Worm (Caenorhabditis elegans) whole organism, midembryonic: ENCODE data around the gene F41C6.6.

Experiments used
- T22C8.4 ChIP-seq: fragments of 200-800 bp; sonication (Bioruptor generic); IDR thresholded peaks from 2 replicates; pipeline ENCODE4 v1.3.6; 2022; ENCODE audit warnings: missing genetic modification characterization, missing compliant biosample characterization
- cog-1 ChIP-seq: sonication (generic microtip); optimal IDR thresholded peaks from 2 replicates; lab custom pipeline; 2016; ENCODE audit warnings: missing genetic modification characterization, missing compliant biosample characterization
- flt-1 ChIP-seq: fragments of 200-800 bp; sonication (Bioruptor generic); IDR thresholded peaks from 2 replicates; pipeline ENCODE4 v1.3.6; 2022; ENCODE audit warnings: missing genetic modification characterization, missing compliant biosample characterization
- klf-2 ChIP-seq: fragments of 200-800 bp; sonication (Bioruptor generic); conservative IDR thresholded peaks from 2 replicates; pipeline ENCODE4 v1.3.6; 2022; ENCODE audit warnings: missing genetic modification reagents, missing genetic modification characterization, missing compliant biosample characterization
- med-1 ChIP-seq: sonication (generic microtip); optimal IDR thresholded peaks from 2 replicates; lab custom pipeline; 2017; ENCODE audit warnings: missing genetic modification characterization, mild to moderate bottlenecking, missing compliant biosample characterization, antibody characterized with exemption, missing genetic modification reagents; ENCODE audit not compliant: insufficient read depth
- ref-1 ChIP-seq: fragments of 200-800 bp; sonication (Bioruptor generic); conservative IDR thresholded peaks from 2 replicates; pipeline ENCODE4 v1.3.6; 2022; ENCODE audit warnings: missing genetic modification reagents, missing genetic modification characterization, missing compliant biosample characterization
- tab-1 ChIP-seq: fragments of 200-800 bp; sonication (Bioruptor generic); IDR thresholded peaks from 2 replicates; pipeline ENCODE4 v1.3.6; 2022; ENCODE audit warnings: missing genetic modification characterization, missing compliant biosample characterization
- ztf-23 ChIP-seq: fragments of 200-800 bp; sonication (Bioruptor generic); IDR thresholded peaks from 2 replicates; pipeline ENCODE4 v1.3.6; 2022; ENCODE audit warnings: missing genetic modification reagents, missing genetic modification characterization, missing compliant biosample characterization
- ztf-29 ChIP-seq: fragments of 200-800 bp; sonication (Bioruptor generic); IDR thresholded peaks from 2 replicates; pipeline ENCODE4 v1.3.6; 2022; ENCODE audit warnings: missing genetic modification reagents, missing genetic modification characterization, missing compliant biosample characterization

Gene F41C6.6

DNA sequence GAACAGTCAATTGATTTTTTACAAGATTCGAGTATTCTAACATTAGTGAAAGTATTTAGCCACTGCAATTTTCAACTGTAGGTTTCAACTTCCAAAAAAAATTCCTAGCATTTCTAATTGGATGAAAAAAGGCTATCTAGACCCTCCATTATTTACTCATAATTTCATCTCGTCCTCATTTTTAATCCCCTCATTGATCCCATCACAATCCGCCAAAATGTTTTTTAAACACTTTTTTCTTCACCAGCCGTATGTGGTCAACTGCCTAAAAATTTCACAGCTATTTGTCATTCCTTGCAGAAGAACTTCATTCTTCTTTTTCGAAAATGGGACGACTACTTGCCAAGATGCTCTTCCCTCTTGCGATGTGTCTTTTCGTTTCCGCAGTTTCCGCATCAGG, 28.4 kb downstream of the F41C6.6 start, which contains the start of gene rig-3:
TSS of gene rig-3 (plus strand) at position 301 of the 400 bp plus-strand sequence.
- TF ChIP-seq cog-1 (tag; lab: Kevin White, UChicago) (no peak), ztf-29 (no peak), ztf-23 (GFP tag; lab: Robert Waterston, UW) (no peak), klf-2 (GFP tag; lab: Robert Waterston, UW) (no peak), ref-1 (GFP tag; lab: Robert Waterston, UW) (no peak), tab-1 (no peak), flt-1 (GFP tag; lab: Robert Waterston, UW) (no peak), med-1 (no peak), T22C8.4 (GFP tag; lab: Robert Waterston, UW) (no peak)

DNA sequence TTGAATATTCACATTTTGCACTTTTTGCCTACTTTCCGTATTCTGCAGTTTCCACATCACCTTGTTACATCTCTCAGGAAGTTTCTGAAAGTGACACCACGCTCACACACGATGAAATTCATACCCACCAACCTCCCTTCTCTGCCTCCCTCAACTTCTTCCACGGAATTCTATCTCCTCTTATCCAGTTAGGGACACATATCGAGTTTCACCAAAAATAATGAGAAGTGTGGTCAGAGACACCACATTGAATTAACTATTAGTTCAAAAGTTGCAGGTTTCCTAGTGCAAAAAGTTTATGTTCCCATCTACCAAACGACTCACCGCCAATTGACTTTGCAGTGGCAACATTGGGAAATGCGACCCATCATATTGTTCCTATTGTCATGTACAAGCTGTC, 31.3 kb downstream of the F41C6.6 start:
- no peak for TF ChIP-seq flt-1 (GFP tag; lab: Robert Waterston, UW)

DNA sequence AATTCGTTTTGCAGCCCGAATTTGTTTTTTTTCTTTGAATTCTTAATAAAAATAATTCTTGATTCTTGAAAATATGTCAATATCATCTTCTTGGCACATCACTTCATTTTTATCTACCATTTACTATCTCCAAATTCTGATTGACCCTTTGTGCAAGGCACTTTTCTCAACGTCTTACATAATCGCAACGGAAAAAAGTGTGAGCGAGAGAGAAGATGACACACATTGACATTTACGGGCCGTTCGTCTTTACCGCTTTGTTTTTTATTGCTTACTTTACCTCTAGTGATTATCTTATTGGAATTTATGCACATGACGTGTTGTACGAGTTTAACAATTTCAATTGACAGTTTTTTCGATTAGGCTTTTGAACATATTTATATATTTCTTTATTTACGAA, 33.1 kb downstream of the F41C6.6 start:
- TF ChIP-seq cog-1 (tag; lab: Kevin White, UChicago) = no peak

DNA sequence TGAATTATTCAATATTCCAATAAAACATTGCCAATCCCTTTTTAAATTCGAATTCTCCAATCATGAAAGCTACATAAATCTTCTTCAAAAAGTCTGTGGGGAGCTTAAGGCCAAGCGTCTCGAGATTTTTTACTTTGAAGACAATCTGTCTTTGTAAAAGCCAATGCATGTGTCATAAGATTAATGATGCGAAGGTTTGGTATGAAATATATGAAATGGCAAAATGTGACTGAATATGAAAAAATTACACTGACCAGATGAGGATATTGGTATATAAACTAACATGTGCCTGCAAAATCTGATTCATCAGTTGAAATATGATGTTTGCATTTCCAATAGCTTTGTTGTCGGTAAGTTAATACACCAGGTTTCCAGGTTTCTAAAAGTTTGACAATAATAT, 35.8 kb downstream of the F41C6.6 start, which contains the start of gene C53B7.2:
TSS of gene C53B7.2 (plus strand) at position 301 of the 400 bp plus-strand sequence.
- TF ChIP-seq med-1 (no peak), tab-1 (no peak), klf-2 (GFP tag; lab: Robert Waterston, UW) (no peak), ztf-29 (no peak), ztf-23 (GFP tag; lab: Robert Waterston, UW) (no peak), flt-1 (GFP tag; lab: Robert Waterston, UW) (no peak), T22C8.4 (GFP tag; lab: Robert Waterston, UW) (no peak), ref-1 (GFP tag; lab: Robert Waterston, UW) (no peak), cog-1 (tag; lab: Kevin White, UChicago) (no peak)

DNA sequence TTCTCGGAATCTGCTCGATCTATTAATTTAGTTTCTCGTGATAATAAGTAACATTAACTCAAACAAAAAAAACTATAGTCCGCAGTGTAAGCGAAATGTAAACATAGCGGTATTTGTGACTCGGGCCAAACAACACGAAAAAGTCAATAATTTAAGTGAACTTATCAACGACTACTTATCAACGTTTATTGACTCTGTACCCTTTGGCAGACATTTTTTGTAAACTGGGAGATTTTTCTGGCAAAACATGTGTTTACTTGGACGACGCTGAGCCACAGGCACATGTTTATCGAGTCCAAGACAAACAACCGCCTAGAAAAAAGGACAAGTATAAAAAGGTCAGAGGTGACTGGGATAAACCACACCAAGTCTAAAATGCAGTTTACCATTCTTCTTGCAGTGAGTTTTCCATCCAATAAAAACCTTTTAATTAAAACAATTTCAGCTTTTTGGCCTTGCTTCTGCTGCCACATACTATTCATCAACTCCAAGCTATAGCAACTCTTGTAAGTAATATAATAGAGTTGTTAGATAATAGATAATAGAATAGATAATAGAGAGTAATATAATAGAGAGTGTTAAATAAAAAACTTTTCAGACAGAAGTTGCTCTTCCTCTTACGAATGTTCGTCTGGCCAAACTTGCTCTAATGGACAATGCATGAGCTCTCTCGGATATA, 37.2 kb downstream of the F41C6.6 start, which contains the start of gene C53B7.3:
TSS of gene C53B7.3 (plus strand) at position 362 of the 679 bp plus-strand sequence.
- no peak for TF ChIP-seq klf-2 (GFP tag; lab: Robert Waterston, UW)

DNA sequence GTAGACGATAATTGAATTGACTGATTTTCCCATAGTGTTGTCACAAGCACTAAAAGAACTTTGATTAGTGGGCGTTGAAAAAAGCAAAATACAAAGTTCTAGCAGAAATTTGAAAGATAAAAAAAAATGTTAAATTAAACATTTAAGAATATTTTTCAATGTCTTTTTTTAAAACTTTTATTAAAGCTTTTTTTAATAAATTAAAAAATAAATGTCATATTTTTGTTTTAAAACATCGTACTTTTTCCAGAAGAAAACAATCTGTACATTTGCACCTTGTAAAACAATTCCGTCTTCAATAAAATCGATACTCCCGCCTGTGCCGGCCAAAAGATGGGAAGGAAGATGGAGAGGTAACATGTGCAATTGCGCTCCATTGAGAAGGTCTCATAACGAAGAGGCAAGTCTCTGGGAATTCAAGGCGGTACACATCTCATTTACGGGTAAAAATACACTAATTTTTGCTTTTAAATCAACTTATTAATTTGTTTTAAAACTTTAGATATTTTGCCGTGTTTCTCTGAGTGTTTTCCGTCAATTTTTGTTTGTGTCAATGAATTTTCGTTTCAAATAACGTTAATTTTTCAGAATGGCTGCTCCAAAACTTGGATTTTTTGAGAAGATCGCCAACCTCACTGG, 40.9 kb downstream of the F41C6.6 start, which contains the start of the genes glr-6 and asg-2:
TSS of gene glr-6 (minus strand) at position 51 of the 639 bp plus-strand sequence.
TSS of gene asg-2 (plus strand) at position 589 of the 639 bp plus-strand sequence.
- TF ChIP-seq ztf-23 (GFP tag; lab: Robert Waterston, UW) (no peak), flt-1 (GFP tag; lab: Robert Waterston, UW) (0 out of 2 replicates have a peak, but pooled peaks have one; percentile 53), cog-1 (tag; lab: Kevin White, UChicago) (peak; percentile 47), ref-1 (GFP tag; lab: Robert Waterston, UW) (no peak), ztf-29 (no peak), T22C8.4 (GFP tag; lab: Robert Waterston, UW) (peak; percentile 87)

DNA sequence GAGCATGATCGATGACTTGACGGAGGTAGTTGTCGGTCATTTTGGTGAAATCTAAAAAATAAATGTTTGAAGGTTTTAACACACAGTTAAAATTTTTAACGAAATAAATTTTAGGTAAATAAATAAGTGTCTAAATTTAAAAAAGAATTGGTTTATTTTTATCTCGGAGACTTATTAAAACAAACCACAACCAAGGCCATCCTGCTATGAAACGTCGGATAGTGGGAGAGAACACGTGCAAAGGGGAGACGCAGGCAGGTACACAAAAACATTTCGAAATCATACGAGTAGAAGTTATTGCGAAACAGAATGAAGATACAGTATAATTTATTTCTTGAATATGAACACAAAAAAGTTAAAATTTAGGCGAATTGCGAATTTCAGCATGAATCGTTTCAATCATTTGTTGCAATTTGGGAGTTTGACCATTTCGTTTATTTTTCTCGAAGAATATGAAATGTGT, 45.6 kb downstream of the F41C6.6 start, which contains the start of gene F41B4.3:
TSS of gene F41B4.3 (minus strand) at position 51 of the 463 bp plus-strand sequence.
- TF ChIP-seq ztf-29 = no peak
- no peak for TF ChIP-seq ztf-23 (GFP tag; lab: Robert Waterston, UW)
- TF ChIP-seq tab-1 = no peak
- TF ChIP-seq cog-1 (tag; lab: Kevin White, UChicago) = no peak
- no peak for TF ChIP-seq klf-2 (GFP tag; lab: Robert Waterston, UW)
- TF ChIP-seq ref-1 (GFP tag; lab: Robert Waterston, UW) = no peak
- TF ChIP-seq med-1 = no peak
- TF ChIP-seq flt-1 (GFP tag; lab: Robert Waterston, UW) = no peak
- TF ChIP-seq T22C8.4 (GFP tag; lab: Robert Waterston, UW) = no peak

DNA sequence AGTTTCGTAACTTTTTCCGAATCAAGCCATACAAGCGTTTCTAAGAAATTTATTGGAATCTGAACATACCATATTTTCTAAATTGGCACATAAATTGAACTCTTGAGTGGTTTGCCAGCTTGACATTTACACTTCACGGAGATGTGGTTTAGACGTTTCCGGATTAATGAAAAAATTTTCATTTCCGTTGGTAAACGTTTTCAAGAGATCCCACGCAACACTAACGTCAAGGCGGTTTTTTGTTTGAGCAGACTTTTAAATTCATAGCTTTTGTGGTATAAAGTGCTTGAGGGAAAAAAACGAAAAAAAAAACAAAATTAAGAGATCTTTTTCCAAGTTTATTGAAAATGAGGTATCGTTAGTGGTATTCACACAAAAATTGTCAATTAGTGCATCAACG, 46.5 kb downstream of the F41C6.6 start, which contains the start of gene F41B4.2:
TSS of gene F41B4.2 (minus strand) at position 101 of the 400 bp plus-strand sequence.
- TF ChIP-seq ztf-23 (GFP tag; lab: Robert Waterston, UW) = no peak
- no peak for TF ChIP-seq klf-2 (GFP tag; lab: Robert Waterston, UW)
- TF ChIP-seq ztf-29 = no peak
- TF ChIP-seq cog-1 (tag; lab: Kevin White, UChicago) = no peak
- no peak for TF ChIP-seq T22C8.4 (GFP tag; lab: Robert Waterston, UW)
- TF ChIP-seq med-1 = no peak
- no peak for TF ChIP-seq tab-1
- TF ChIP-seq ref-1 (GFP tag; lab: Robert Waterston, UW) = no peak
- TF ChIP-seq flt-1 (GFP tag; lab: Robert Waterston, UW) = no peak
